Fruit fly (Drosophila melanogaster) whole organism, prepupa: ENCODE results near the gene Hrd3.

Experiments
- Blimp-1 ChIP-seq: fragments of 200-800 bp; sonication (Bioruptor generic); optimal IDR thresholded peaks from 3 replicates; lab custom pipeline; 2017; ENCODE audit warnings: missing biosample characterization, missing genetic modification characterization, mild to moderate bottlenecking, moderate library complexity, missing genetic modification reagents
- CG10631 ChIP-seq: fragments of 200-800 bp; sonication (Bioruptor generic); optimal IDR thresholded peaks from 2 replicates; lab custom pipeline; 2016; ENCODE audit warnings: missing biosample characterization, missing genetic modification characterization
- CG10669 ChIP-seq: fragments of 200-800 bp; sonication (Bioruptor generic); optimal IDR thresholded peaks from 3 replicates; lab custom pipeline; 2018; ENCODE audit warnings: missing biosample characterization, mild to moderate bottlenecking, missing genetic modification characterization, moderate library complexity
- CG11294 ChIP-seq: fragments of 200-800 bp; sonication (Bioruptor generic); IDR thresholded peaks from 2 replicates; pipeline ENCODE4 v1.3.6; 2022; ENCODE audit warnings: missing biosample characterization, missing genetic modification characterization
- CG11762 ChIP-seq: fragments of 200-800 bp; sonication (Bioruptor generic); optimal IDR thresholded peaks from 3 replicates; lab custom pipeline; 2016; ENCODE audit warnings: missing biosample characterization, missing genetic modification characterization; ENCODE audit not compliant: insufficient read depth
- CG15336 ChIP-seq: fragments of 200-800 bp; sonication (Bioruptor generic); IDR thresholded peaks from 2 replicates; pipeline ENCODE4 v1.3.6; 2022; ENCODE audit warnings: missing biosample characterization, missing genetic modification characterization
- CG1621 ChIP-seq: fragments of 200-800 bp; sonication (Bioruptor generic); optimal IDR thresholded peaks from 3 replicates; lab custom pipeline; 2018; ENCODE audit warnings: missing biosample characterization, mild to moderate bottlenecking, missing genetic modification characterization
- CG16779 ChIP-seq: fragments of 200-800 bp; sonication (Bioruptor generic); optimal IDR thresholded peaks from 3 replicates; lab custom pipeline; 2017; ENCODE audit warnings: missing biosample characterization, mild to moderate bottlenecking, missing genetic modification characterization
- CG3032 ChIP-seq: fragments of 200-800 bp; optimal IDR thresholded peaks from 2 replicates; lab custom pipeline; 2019; ENCODE audit warnings: missing biosample characterization, mild to moderate bottlenecking, missing genetic modification characterization, moderate library complexity
- CG31627 ChIP-seq: fragments of 200-800 bp; sonication (Bioruptor generic); optimal IDR thresholded peaks from 3 replicates; lab custom pipeline; 2016; ENCODE audit warnings: missing biosample characterization, missing genetic modification characterization
- CG32006 ChIP-seq: fragments of 200-800 bp; sonication (Bioruptor generic); optimal IDR thresholded peaks from 3 replicates; lab custom pipeline; 2017; ENCODE audit warnings: missing biosample characterization, mild to moderate bottlenecking, missing genetic modification characterization
- CG3919 ChIP-seq: fragments of 200-800 bp; sonication (Bioruptor generic); optimal IDR thresholded peaks from 3 replicates; lab custom pipeline; 2016; ENCODE audit warnings: missing biosample characterization, missing genetic modification characterization
- CG4318 ChIP-seq: fragments of 200-800 bp; sonication (Bioruptor generic); optimal IDR thresholded peaks from 3 replicates; lab custom pipeline; 2017; ENCODE audit warnings: missing biosample characterization, mild to moderate bottlenecking, missing genetic modification characterization
- CG6276 ChIP-seq: fragments of 200-800 bp; sonication (Bioruptor generic); optimal IDR thresholded peaks from 2 replicates; lab custom pipeline; 2017; ENCODE audit warnings: missing biosample characterization, mild to moderate bottlenecking, missing genetic modification characterization
- CG6792 ChIP-seq: fragments of 200-800 bp; sonication (Bioruptor generic); optimal IDR thresholded peaks from 3 replicates; lab custom pipeline; 2016; ENCODE audit warnings: missing biosample characterization, missing genetic modification characterization
- CG6808 ChIP-seq: fragments of 200-800 bp; sonication (Bioruptor generic); optimal IDR thresholded peaks from 3 replicates; lab custom pipeline; 2017; ENCODE audit warnings: missing biosample characterization, missing genetic modification characterization, mild to moderate bottlenecking, moderate library complexity, missing genetic modification reagents
- CG7368 ChIP-seq: fragments of 200-800 bp; sonication (Bioruptor generic); optimal IDR thresholded peaks from 3 replicates; lab custom pipeline; 2016; ENCODE audit warnings: missing biosample characterization, missing genetic modification characterization
- CG8632 ChIP-seq: fragments of 200-800 bp; sonication (Bioruptor generic); optimal IDR thresholded peaks from 3 replicates; lab custom pipeline; 2016; ENCODE audit warnings: missing biosample characterization, missing genetic modification characterization
- CG9139 ChIP-seq: fragments of 200-800 bp; sonication (Bioruptor generic); optimal IDR thresholded peaks from 3 replicates; lab custom pipeline; 2017; ENCODE audit warnings: missing biosample characterization, mild to moderate bottlenecking, missing genetic modification characterization
- Eip75B ChIP-seq: fragments of 200-800 bp; sonication (Bioruptor generic); optimal IDR thresholded peaks from 3 replicates; lab custom pipeline; 2016; ENCODE audit warnings: missing biosample characterization, missing genetic modification characterization
- Ets21C ChIP-seq: fragments of 200-800 bp; sonication (Bioruptor generic); optimal IDR thresholded peaks from 3 replicates; lab custom pipeline; 2016; ENCODE audit warnings: missing biosample characterization, missing genetic modification characterization
- Ets96B ChIP-seq: fragments of 200-800 bp; optimal IDR thresholded peaks from 2 replicates; lab custom pipeline; 2019; ENCODE audit warnings: missing biosample characterization, mild to moderate bottlenecking, missing genetic modification characterization, moderate library complexity
- Gug ChIP-seq: fragments of 200-800 bp; sonication (Bioruptor generic); IDR thresholded peaks from 2 replicates; pipeline ENCODE4 v1.3.6; 2022; ENCODE audit warnings: missing biosample characterization, missing genetic modification characterization
- Hr38 ChIP-seq: sonication (Bioruptor generic); optimal IDR thresholded peaks from 2 replicates; lab custom pipeline; 2016; ENCODE audit warnings: missing biosample characterization, missing genetic modification characterization
- Hr39 ChIP-seq: fragments of 200-800 bp; sonication (Bioruptor generic); optimal IDR thresholded peaks from 2 replicates; lab custom pipeline; 2016; ENCODE audit warnings: missing biosample characterization, missing genetic modification characterization
- Hr4 ChIP-seq: fragments of 200-800 bp; sonication (Bioruptor generic); optimal IDR thresholded peaks from 3 replicates; lab custom pipeline; 2016; ENCODE audit warnings: missing biosample characterization, missing genetic modification characterization
- Lpt ChIP-seq: fragments of 200-800 bp; sonication (Bioruptor generic); optimal IDR thresholded peaks from 3 replicates; lab custom pipeline; 2016; ENCODE audit warnings: missing biosample characterization, missing genetic modification characterization
- Met ChIP-seq: fragments of 200-800 bp; sonication (Bioruptor generic); optimal IDR thresholded peaks from 3 replicates; lab custom pipeline; 2016; ENCODE audit warnings: missing biosample characterization, missing genetic modification characterization
- OdsH ChIP-seq: fragments of 200-800 bp; sonication (Bioruptor generic); optimal IDR thresholded peaks from 3 replicates; lab custom pipeline; 2016; ENCODE audit warnings: missing biosample characterization, missing genetic modification characterization
- Smox ChIP-seq: fragments of 200-800 bp; sonication (Bioruptor generic); optimal IDR thresholded peaks from 3 replicates; lab custom pipeline; 2016; ENCODE audit warnings: missing biosample characterization, missing genetic modification characterization
- Sox102F ChIP-seq: fragments of 200-800 bp; sonication (Bioruptor generic); optimal IDR thresholded peaks from 2 replicates; lab custom pipeline; 2016; ENCODE audit warnings: missing biosample characterization, mild to moderate bottlenecking, missing genetic modification characterization
- Sox14 ChIP-seq: fragments of 200-800 bp; sonication (Bioruptor generic); optimal IDR thresholded peaks from 3 replicates; lab custom pipeline; 2016; ENCODE audit warnings: missing biosample characterization, missing genetic modification characterization
- Sox15 ChIP-seq: fragments of 200-800 bp; sonication (Bioruptor generic); optimal IDR thresholded peaks from 3 replicates; lab custom pipeline; 2016; ENCODE audit warnings: missing biosample characterization, missing genetic modification characterization
- acj6 ChIP-seq: fragments of 200-800 bp; sonication (Bioruptor generic); optimal IDR thresholded peaks from 3 replicates; lab custom pipeline; 2016; ENCODE audit warnings: missing biosample characterization, missing genetic modification characterization
- cyc ChIP-seq: fragments of 200-800 bp; sonication (Bioruptor generic); optimal IDR thresholded peaks from 3 replicates; lab custom pipeline; 2016; ENCODE audit warnings: missing biosample characterization, missing genetic modification characterization
- dac ChIP-seq: fragments of 200-800 bp; sonication (Bioruptor generic); optimal IDR thresholded peaks from 2 replicates; lab custom pipeline; 2017; ENCODE audit warnings: missing biosample characterization, mild to moderate bottlenecking, missing genetic modification characterization
- dsx ChIP-seq: fragments of 200-800 bp; optimal IDR thresholded peaks from 3 replicates; lab custom pipeline; 2019; ENCODE audit warnings: missing biosample characterization, mild to moderate bottlenecking, missing genetic modification characterization, moderate library complexity; ENCODE audit not compliant: poor library complexity, severe bottlenecking
- eg ChIP-seq: fragments of 200-800 bp; sonication (Bioruptor generic); IDR thresholded peaks from 3 replicates; pipeline ENCODE4 v1.3.6; 2022; ENCODE audit warnings: missing biosample characterization, missing genetic modification characterization
- esn ChIP-seq: fragments of 200-800 bp; sonication (Bioruptor generic); optimal IDR thresholded peaks from 2 replicates; lab custom pipeline; 2016; ENCODE audit warnings: missing biosample characterization, mild to moderate bottlenecking, missing genetic modification characterization, moderate library complexity
- fd59A ChIP-seq: fragments of 200-800 bp; sonication (Bioruptor generic); optimal IDR thresholded peaks from 2 replicates; lab custom pipeline; 2017; ENCODE audit warnings: missing biosample characterization, mild to moderate bottlenecking, missing genetic modification characterization, missing genetic modification reagents
- fd85E ChIP-seq: fragments of 200-800 bp; sonication (Bioruptor generic); optimal IDR thresholded peaks from 3 replicates; lab custom pipeline; 2016; ENCODE audit warnings: missing biosample characterization, missing genetic modification characterization
- fkh ChIP-seq: fragments of 200-800 bp; sonication (Bioruptor generic); optimal IDR thresholded peaks from 3 replicates; lab custom pipeline; 2017; ENCODE audit warnings: missing biosample characterization, mild to moderate bottlenecking, missing genetic modification characterization, moderate library complexity
- lz ChIP-seq: fragments of 200-800 bp; sonication (Bioruptor generic); optimal IDR thresholded peaks from 3 replicates; lab custom pipeline; 2016; ENCODE audit warnings: missing biosample characterization, missing genetic modification characterization
- net ChIP-seq: fragments of 200-800 bp; sonication (Bioruptor generic); optimal IDR thresholded peaks from 3 replicates; lab custom pipeline; 2016; ENCODE audit warnings: missing biosample characterization, missing genetic modification characterization
- spab ChIP-seq: fragments of 200-800 bp; sonication (Bioruptor generic); optimal IDR thresholded peaks from 2 replicates; lab custom pipeline; 2017; ENCODE audit warnings: missing biosample characterization, mild to moderate bottlenecking, missing genetic modification characterization, missing genetic modification reagents
- ss ChIP-seq, 2 experiments: fragments of 200-800 bp; sonication (Bioruptor generic); optimal IDR thresholded peaks; 2 replicates in 1 of 2; 3 replicates in 1 of 2; lab custom pipeline; 2017 to 2018; ENCODE audit warnings: mild to moderate bottlenecking in 2 of 2, missing biosample characterization in 2 of 2, missing genetic modification characterization in 2 of 2, moderate library complexity in 1 of 2
- topi ChIP-seq: fragments of 200-800 bp; sonication (Bioruptor generic); optimal IDR thresholded peaks from 3 replicates; lab custom pipeline; 2016; ENCODE audit warnings: missing biosample characterization, missing genetic modification characterization
- vri ChIP-seq: fragments of 200-800 bp; sonication (Bioruptor generic); optimal IDR thresholded peaks from 3 replicates; lab custom pipeline; 2016; ENCODE audit warnings: missing biosample characterization, mild to moderate bottlenecking, missing genetic modification characterization

Gene Hrd3

dm6 chr3R:23728086-23728485 is 30.3 kb downstream of the Hrd3 start (continued):
- peak; percentile 46 for TF ChIP-seq dsx (GFP tag; lab: Kevin White, UChicago)
- peak; percentile 8 for TF ChIP-seq CG1621 (tag; lab: Kevin White, UChicago)
- TF ChIP-seq Hr39 = no peak
- no peak for TF ChIP-seq fd59A (GFP tag; lab: Kevin White, UChicago)
- TF ChIP-seq CG3032 (tag; lab: Kevin White, UChicago) = peak; percentile 27
- no peak for TF ChIP-seq Hr4
- no peak for TF ChIP-seq CG10631 (GFP tag; lab: Kevin White, UChicago)
- TF ChIP-seq vri (GFP tag; lab: Kevin White, UChicago) = no peak
- peak; percentile 6 for TF ChIP-seq spab
- TF ChIP-seq CG6276 (GFP tag; lab: Kevin White, UChicago) = peak; percentile 49
- TF ChIP-seq CG31627 (GFP tag; lab: Kevin White, UChicago) = no peak
- no peak for TF ChIP-seq esn (GFP tag; lab: Kevin White, UChicago)
- peak; percentile 65 for TF ChIP-seq CG6808
- TF ChIP-seq CG6792 (GFP tag; lab: Kevin White, UChicago) = no peak
- no peak for TF ChIP-seq Ets21C (GFP tag; lab: Kevin White, UChicago)
- TF ChIP-seq CG7368 (GFP tag; lab: Kevin White, UChicago) = no peak
- no peak for TF ChIP-seq CG11762
- TF ChIP-seq topi (GFP tag; lab: Kevin White, UChicago) = no peak
- peak; percentile 21 for TF ChIP-seq CG32006 (GFP tag; lab: Kevin White, UChicago)
- TF ChIP-seq cyc = no peak
- no peak for TF ChIP-seq lz (GFP tag; lab: Kevin White, UChicago)
- TF ChIP-seq Gug (GFP tag; lab: Robert Waterston, UW) = no peak
- TF ChIP-seq CG3919 (GFP tag; lab: Kevin White, UChicago) = no peak
- TF ChIP-seq Sox14 (GFP tag; lab: Kevin White, UChicago) = no peak
- peak; percentile 16 for TF ChIP-seq Eip75B (GFP tag; lab: Kevin White, UChicago)
- TF ChIP-seq Sox102F (GFP tag; lab: Kevin White, UChicago) = no peak
- TF ChIP-seq CG16779 (tag; lab: Kevin White, UChicago) = peak; percentile 66
- TF ChIP-seq Hr38 = no peak
- peak; percentile 10 for TF ChIP-seq Lpt (GFP tag; lab: Kevin White, UChicago)
- no peak for TF ChIP-seq OdsH
- TF ChIP-seq acj6 (GFP tag; lab: Kevin White, UChicago) = no peak
- TF ChIP-seq fkh = peak; percentile 12
- peak; percentile 44 for TF ChIP-seq CG10669 (GFP tag; lab: Kevin White, UChicago)

- TF ChIP-seq CG7368 (GFP tag; lab: Kevin White, UChicago) (no peak), Ets96B (tag; lab: Kevin White, UChicago) (no peak), Ets21C (GFP tag; lab: Kevin White, UChicago) (no peak), Sox102F (GFP tag; lab: Kevin White, UChicago) (no peak), CG4318 (GFP tag; lab: Kevin White, UChicago) (no peak)
Observed at dm6 chr3R:23727657-23728056, 30.7 kb downstream of the Hrd3 start.

- peak; percentile 55 for TF ChIP-seq CG10669 (GFP tag; lab: Kevin White, UChicago)
- TF ChIP-seq Eip75B (GFP tag; lab: Kevin White, UChicago) = peak; percentile 67
- TF ChIP-seq lz (GFP tag; lab: Kevin White, UChicago) = peak; percentile 59
- TF ChIP-seq CG11294 (GFP tag; lab: Robert Waterston, UW) = peak; percentile 70
- TF ChIP-seq net (GFP tag; lab: Kevin White, UChicago) = peak; percentile 79
- peak; percentile 23 for TF ChIP-seq spab
- no peak for TF ChIP-seq CG9139
- peak; percentile 86 for TF ChIP-seq eg
- peak; percentile 85 for TF ChIP-seq CG15336
- peak; percentile 47 for TF ChIP-seq Lpt (GFP tag; lab: Kevin White, UChicago)
- TF ChIP-seq Sox15 = peak; percentile 43
- peak; percentile 8 for TF ChIP-seq dac (GFP tag; lab: Kevin White, UChicago)
- peak; percentile 62 for TF ChIP-seq topi (GFP tag; lab: Kevin White, UChicago)
- peak; percentile 60 for TF ChIP-seq CG10631 (GFP tag; lab: Kevin White, UChicago)
- TF ChIP-seq Hr39 = peak; percentile 65
- no peak for TF ChIP-seq Blimp-1 (GFP tag; lab: Kevin White, UChicago)
- TF ChIP-seq CG8632 (GFP tag; lab: Kevin White, UChicago) = peak; percentile 53
- TF ChIP-seq fd85E (GFP tag; lab: Kevin White, UChicago) = peak; percentile 20
- TF ChIP-seq ss (GFP tag; optimal IDR thresholded peaks at IDR 0.05; lab: Kevin White, UChicago) = peak in 1 of 2 experiments; percentile 49
- peak; percentile 68 for TF ChIP-seq Met (GFP tag; lab: Kevin White, UChicago)
- peak; percentile 80 for TF ChIP-seq Hr4
- peak; percentile 65 for TF ChIP-seq Smox
- peak; percentile 50 for TF ChIP-seq vri (GFP tag; lab: Kevin White, UChicago)
Observed at dm6 chr3R:23726740-23727139, 31.6 kb downstream of the Hrd3 start.
